Worm (Caenorhabditis elegans): Measurements from ENCODE around the gene str-47.

DNA sequence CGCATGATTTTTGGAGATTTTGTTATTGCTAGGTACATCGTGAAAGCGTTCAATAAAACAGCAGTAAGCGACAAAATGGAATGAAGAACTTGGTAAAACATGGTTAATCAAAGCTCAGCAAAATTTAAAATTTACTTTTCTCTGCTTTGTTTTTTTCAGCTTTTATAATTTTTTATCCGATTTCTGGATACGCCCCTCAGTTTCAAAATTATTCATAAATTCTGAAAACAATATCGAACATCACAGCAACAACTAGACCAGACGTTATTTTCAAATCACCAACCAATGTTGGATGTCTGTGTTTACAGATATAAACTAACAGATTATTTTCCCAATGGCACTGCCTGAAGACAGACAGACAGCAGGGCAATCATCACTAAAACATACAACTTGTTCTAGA is 10.9 kb upstream of the str-47 start, which contains the start of gene srd-31:
- TF ChIP-seq Y55F3AM.14 (GFP tag; optimal IDR thresholded peaks at IDR 0.05), result no peak
- no peak for TF ChIP-seq elt-1 (tag; optimal IDR thresholded peaks at IDR 0.05)
- no peak for TF ChIP-seq nhr-11 (tag; optimal IDR thresholded peaks at IDR 0.05)
- no peak for TF ChIP-seq crh-2 (tag; optimal IDR thresholded peaks at IDR 0.05)
- TF ChIP-seq ztf-1 (GFP tag; conservative IDR thresholded peaks at IDR 0.05), result no peak
- TF ChIP-seq ama-1 (optimal IDR thresholded peaks at IDR 0.05), result no peak
- no peak for TF ChIP-seq zag-1 (tag; optimal IDR thresholded peaks at IDR 0.05)
- TF ChIP-seq ceh-82 (tag; optimal IDR thresholded peaks at IDR 0.05), result no peak
- no peak for TF ChIP-seq nhr-129 (tag; optimal IDR thresholded peaks at IDR 0.05)
- no peak for TF ChIP-seq mbf-1 (tag; optimal IDR thresholded peaks at IDR 0.05)
